Worm (Caenorhabditis elegans) whole organism, early embryonic: Measurements from ENCODE around the gene C07G2.5.

Experiments used
- B0310.2 ChIP-seq: sonication (generic microtip); optimal IDR thresholded peaks from 2 replicates; lab custom pipeline; 2016; ENCODE audit warnings: mild to moderate bottlenecking, missing genetic modification characterization, missing compliant biosample characterization
- F13C5.2 ChIP-seq: sonication (generic microtip); optimal IDR thresholded peaks from 2 replicates; lab custom pipeline; 2017; ENCODE audit warnings: mild to moderate bottlenecking, missing genetic modification characterization, inconsistent platforms, missing compliant biosample characterization
- aly-1 ChIP-seq: sonication (generic microtip); optimal IDR thresholded peaks from 2 replicates; lab custom pipeline; 2016; ENCODE audit warnings: missing genetic modification characterization, missing compliant biosample characterization
- ama-1 ChIP-seq: fragments of 150-350 bp; optimal IDR thresholded peaks from 2 replicates; lab custom pipeline; 2014
- ceh-13 ChIP-seq: fragments of 200-800 bp; sonication (Bioruptor generic); optimal IDR thresholded peaks from 2 replicates; lab custom pipeline; 2018; ENCODE audit warnings: mild to moderate bottlenecking, missing genetic modification characterization, missing compliant biosample characterization
- flt-1 ChIP-seq: fragments of 200-800 bp; sonication (Bioruptor generic); IDR thresholded peaks from 2 replicates; pipeline ENCODE4 v1.3.6; 2022; ENCODE audit warnings: missing genetic modification characterization, missing compliant biosample characterization
- hmbx-1 ChIP-seq: sonication (generic microtip); optimal IDR thresholded peaks from 2 replicates; lab custom pipeline; 2016; ENCODE audit warnings: mild to moderate bottlenecking, missing genetic modification characterization, missing compliant biosample characterization
- hnd-1 ChIP-seq: sonication (generic microtip); optimal IDR thresholded peaks from 2 replicates; lab custom pipeline; 2016; ENCODE audit warnings: missing genetic modification characterization, missing compliant biosample characterization
- scrt-1 ChIP-seq: fragments of 200-800 bp; sonication (Bioruptor generic); IDR thresholded peaks from 2 replicates; pipeline ENCODE4 v1.3.6; 2022; ENCODE audit warnings: missing genetic modification characterization, missing compliant biosample characterization
- sea-1 ChIP-seq: fragments of 200-800 bp; sonication (Bioruptor generic); conservative IDR thresholded peaks from 2 replicates; pipeline ENCODE4 v1.3.6; 2022; ENCODE audit warnings: missing genetic modification characterization, missing compliant biosample characterization
- tbx-11 ChIP-seq: fragments of 200-800 bp; sonication (Bioruptor generic); IDR thresholded peaks from 2 replicates; pipeline ENCODE4 v1.3.6; 2022; ENCODE audit warnings: missing genetic modification characterization, missing compliant biosample characterization
- tbx-37 ChIP-seq: fragments of 200-800 bp; sonication (Bioruptor generic); conservative IDR thresholded peaks from 2 replicates; pipeline ENCODE4 v1.3.6; 2022; ENCODE audit warnings: missing genetic modification reagents, missing genetic modification characterization, missing compliant biosample characterization

- TF ChIP-seq sea-1: peak; percentile 52; the same call in 1 of the 2 replicates
- TF ChIP-seq tbx-37 (GFP tag; lab: Robert Waterston, UW): no peak
- no peak for TF ChIP-seq ama-1 (lab: Kevin White, UChicago)
- TF ChIP-seq tbx-11: peak; percentile 50; the same call in 1 of the 2 replicates
- TF ChIP-seq flt-1 (GFP tag; lab: Robert Waterston, UW): peak; percentile 67
- no peak for TF ChIP-seq ceh-13
- peak; percentile 27 for TF ChIP-seq hnd-1 (tag; lab: Kevin White, UChicago)
- TF ChIP-seq scrt-1 (GFP tag; lab: Robert Waterston, UW): no peak
- no peak for TF ChIP-seq hmbx-1 (tag; lab: Kevin White, UChicago)
- peak; percentile 5 for TF ChIP-seq B0310.2 (tag; lab: Kevin White, UChicago)
- TF ChIP-seq F13C5.2: peak; percentile 92
- no peak for TF ChIP-seq aly-1 (tag; lab: Kevin White, UChicago)
Measured at ce11 chrIII:4475428-4475968, 23.3 kb downstream of the C07G2.5 start, which contains the start of gene rps-1.
